Fruit fly (Drosophila melanogaster) whole organism, pupa: ENCODE data around the gene CG5103.

ENCODE experiments used
- CG14655 ChIP-seq: fragments of 200-800 bp; sonication (Bioruptor generic); optimal IDR thresholded peaks from 3 replicates; lab custom pipeline; 2017; ENCODE audit warnings: mild to moderate bottlenecking, missing biosample characterization, missing genetic modification reagents, missing genetic modification characterization
- CG17806 ChIP-seq: fragments of 200-800 bp; sonication (Bioruptor generic); optimal IDR thresholded peaks from 2 replicates; lab custom pipeline; 2018; ENCODE audit warnings: missing biosample characterization, mild to moderate bottlenecking, missing genetic modification characterization, moderate library complexity
- CG32121 ChIP-seq: fragments of 200-800 bp; sonication (Bioruptor generic); IDR thresholded peaks from 2 replicates; pipeline ENCODE4 v1.3.6; 2022; ENCODE audit warnings: missing biosample characterization, missing genetic modification characterization
- CG8159 ChIP-seq: fragments of 200-800 bp; sonication (Bioruptor generic); optimal IDR thresholded peaks from 3 replicates; lab custom pipeline; 2018; ENCODE audit warnings: missing biosample characterization, mild to moderate bottlenecking, missing genetic modification characterization, moderate library complexity
- EcR ChIP-seq: fragments of 200-800 bp; sonication (Bioruptor generic); optimal IDR thresholded peaks from 3 replicates; lab custom pipeline; 2019; ENCODE audit warnings: missing biosample characterization, missing genetic modification characterization, mild to moderate bottlenecking, moderate library complexity, missing genetic modification reagents
- Ets98B ChIP-seq: fragments of 200-800 bp; sonication (Bioruptor generic); IDR thresholded peaks from 2 replicates; pipeline ENCODE4 v1.3.6; 2022; ENCODE audit warnings: missing biosample characterization, missing genetic modification characterization
- fd96Ca ChIP-seq: fragments of 200-800 bp; sonication (Bioruptor generic); IDR thresholded peaks from 3 replicates; pipeline ENCODE4 v1.3.6; 2022; ENCODE audit warnings: missing biosample characterization, missing genetic modification characterization
- rn ChIP-seq: fragments of 200-800 bp; sonication (Bioruptor generic); IDR thresholded peaks from 2 replicates; pipeline ENCODE4 v1.3.6; 2022; ENCODE audit warnings: missing biosample characterization, missing genetic modification characterization

- TF ChIP-seq CG32121 (GFP tag; lab: Robert Waterston, UW) (no peak), CG14655 (GFP tag; lab: Kevin White, UChicago) (no peak), CG17806 (tag; lab: Kevin White, UChicago) (no peak), fd96Ca (GFP tag; lab: Robert Waterston, UW) (no peak), Ets98B (GFP tag; lab: Robert Waterston, UW) (no peak), rn (GFP tag; lab: Robert Waterston, UW) (no peak), EcR (GFP tag; lab: Kevin White, UChicago) (no peak), CG8159 (tag; lab: Kevin White, UChicago) (no peak)
Observed at dm6 chr3L:18272321-18273054, 21.6 kb downstream of the CG5103 start.
